Fruit fly (Drosophila melanogaster) whole organism, embryonic: ENCODE measurements around the gene ATPsyngamma.

Experiments used
- Adf1 ChIP-seq: fragments of 200-800 bp; sonication (Bioruptor generic); IDR thresholded peaks from 2 replicates; pipeline ENCODE4 v1.3.6; 2022; ENCODE audit warnings: missing biosample characterization, missing genetic modification characterization
- CG11695 ChIP-seq: fragments of 200-800 bp; sonication (Bioruptor generic); IDR thresholded peaks from 3 replicates; pipeline ENCODE4 v1.3.6; 2022; ENCODE audit warnings: missing biosample characterization, missing genetic modification characterization
- CG1233 ChIP-seq: fragments of 200-800 bp; sonication (Bioruptor generic); optimal IDR thresholded peaks from 4 replicates; lab custom pipeline; 2018; ENCODE audit warnings: missing biosample characterization, mild to moderate bottlenecking, missing genetic modification characterization
- CG14667 ChIP-seq: fragments of 200-800 bp; sonication (Bioruptor generic); IDR thresholded peaks from 2 replicates; pipeline ENCODE4 v1.3.6; 2022; ENCODE audit warnings: missing biosample characterization, missing genetic modification characterization
- CG14965 ChIP-seq: fragments of 200-800 bp; sonication (Bioruptor generic); optimal IDR thresholded peaks from 2 replicates; lab custom pipeline; 2016; ENCODE audit warnings: missing biosample characterization, missing genetic modification characterization, borderline replicate concordance
- CG16815 ChIP-seq: fragments of 200-800 bp; sonication (Bioruptor generic); optimal IDR thresholded peaks from 3 replicates; lab custom pipeline; 2017; ENCODE audit warnings: missing biosample characterization, mild to moderate bottlenecking, missing genetic modification characterization
- CG17385 ChIP-seq: fragments of 200-800 bp; sonication (Bioruptor generic); optimal IDR thresholded peaks from 3 replicates; lab custom pipeline; 2018; ENCODE audit warnings: missing biosample characterization, mild to moderate bottlenecking, missing genetic modification characterization
- CG2116 ChIP-seq: fragments of 200-800 bp; sonication (Bioruptor generic); optimal IDR thresholded peaks from 3 replicates; lab custom pipeline; 2018; ENCODE audit warnings: missing biosample characterization, mild to moderate bottlenecking, missing genetic modification characterization
- CG31441 ChIP-seq: fragments of 200-800 bp; sonication (Bioruptor generic); IDR thresholded peaks from 2 replicates; pipeline ENCODE4 v1.3.6; 2022; ENCODE audit warnings: missing biosample characterization, missing genetic modification characterization
- CG3281 ChIP-seq: fragments of 200-800 bp; sonication (Bioruptor generic); optimal IDR thresholded peaks from 3 replicates; lab custom pipeline; 2017; ENCODE audit warnings: missing biosample characterization, mild to moderate bottlenecking, missing genetic modification characterization
- CG34224 ChIP-seq: fragments of 200-800 bp; sonication (Bioruptor generic); IDR thresholded peaks from 3 replicates; pipeline ENCODE4 v1.3.6; 2022; ENCODE audit warnings: missing biosample characterization, missing genetic modification characterization; ENCODE audit not compliant: partially characterized antibody
- CG4360 ChIP-seq: fragments of 200-800 bp; sonication (Bioruptor generic); IDR thresholded peaks from 2 replicates; pipeline ENCODE4 v1.3.6; 2022; ENCODE audit warnings: missing biosample characterization, missing genetic modification characterization
- CG4820 ChIP-seq: fragments of 200-800 bp; sonication (Bioruptor generic); optimal IDR thresholded peaks from 3 replicates; lab custom pipeline; 2016; ENCODE audit warnings: missing biosample characterization, missing genetic modification characterization
- CG7963 ChIP-seq: fragments of 200-800 bp; sonication (Bioruptor generic); IDR thresholded peaks from 3 replicates; pipeline ENCODE4 v1.3.6; 2022; ENCODE audit warnings: missing biosample characterization, missing genetic modification characterization; ENCODE audit not compliant: partially characterized antibody
- CG8944 ChIP-seq: fragments of 200-800 bp; sonication (Bioruptor generic); optimal IDR thresholded peaks from 3 replicates; lab custom pipeline; 2016; ENCODE audit warnings: missing biosample characterization, missing genetic modification characterization
- D19B ChIP-seq: fragments of 200-800 bp; sonication (Bioruptor generic); optimal IDR thresholded peaks from 2 replicates; lab custom pipeline; 2017; ENCODE audit warnings: missing biosample characterization, mild to moderate bottlenecking, missing genetic modification characterization
- Deaf1 ChIP-seq: fragments of 200-800 bp; optimal IDR thresholded peaks from 3 replicates; lab custom pipeline; 2019; ENCODE audit warnings: missing biosample characterization, mild to moderate bottlenecking, missing genetic modification characterization, moderate library complexity
- E2f1 ChIP-seq: fragments of 200-800 bp; sonication (Bioruptor generic); IDR thresholded peaks from 2 replicates; pipeline ENCODE4 v1.3.6; 2022; ENCODE audit warnings: missing biosample characterization, missing genetic modification characterization
- ERR ChIP-seq: fragments of 200-800 bp; sonication (Bioruptor generic); optimal IDR thresholded peaks from 2 replicates; lab custom pipeline; 2016; ENCODE audit warnings: missing biosample characterization, missing genetic modification characterization
- Ets65A ChIP-seq: fragments of 200-800 bp; sonication (Bioruptor generic); peaks from one replicate; lab custom pipeline; 2016; ENCODE audit warnings: missing biosample characterization, missing genetic modification characterization
- HLHmδ ChIP-seq: fragments of 200-800 bp; sonication (Bioruptor generic); optimal IDR thresholded peaks from 2 replicates; lab custom pipeline; 2018; ENCODE audit warnings: missing biosample characterization, mild to moderate bottlenecking, missing genetic modification characterization, moderate library complexity
- Med ChIP-seq: fragments of 200-800 bp; sonication (Bioruptor generic); peaks from one replicate; lab custom pipeline; 2016; ENCODE audit warnings: missing biosample characterization, missing genetic modification characterization, mild to moderate bottlenecking, inconsistent platforms, moderate library complexity
- Oaz ChIP-seq: fragments of 200-800 bp; sonication (Bioruptor generic); IDR thresholded peaks from 2 replicates; pipeline ENCODE4 v1.3.6; 2022; ENCODE audit warnings: missing biosample characterization, missing genetic modification characterization
- Oli ChIP-seq: fragments of 200-800 bp; sonication (Bioruptor generic); optimal IDR thresholded peaks from 2 replicates; lab custom pipeline; 2018; ENCODE audit warnings: missing biosample characterization, mild to moderate bottlenecking, missing genetic modification characterization, moderate library complexity
- PHDP ChIP-seq: fragments of 200-800 bp; sonication (Bioruptor generic); optimal IDR thresholded peaks from 3 replicates; lab custom pipeline; 2018; ENCODE audit warnings: missing biosample characterization, mild to moderate bottlenecking, missing genetic modification characterization, moderate library complexity
- Ravus ChIP-seq: fragments of 200-800 bp; sonication (Bioruptor generic); IDR thresholded peaks from 2 replicates; pipeline ENCODE4 v1.3.6; 2022; ENCODE audit warnings: missing biosample characterization, missing genetic modification characterization
- amos ChIP-seq: fragments of 200-800 bp; sonication (Bioruptor generic); IDR thresholded peaks from 2 replicates; pipeline ENCODE4 v1.3.6; 2022; ENCODE audit warnings: missing biosample characterization, missing genetic modification characterization; ENCODE audit not compliant: partially characterized antibody
- ash1 ChIP-seq: fragments of 200-800 bp; sonication (Bioruptor generic); optimal IDR thresholded peaks from 2 replicates; lab custom pipeline; 2018; ENCODE audit warnings: missing biosample characterization, mild to moderate bottlenecking, missing genetic modification characterization
- az2 ChIP-seq: fragments of 200-800 bp; sonication (Bioruptor generic); optimal IDR thresholded peaks from 3 replicates; lab custom pipeline; 2016; ENCODE audit warnings: missing biosample characterization, missing genetic modification characterization
- bab2 ChIP-seq: fragments of 200-800 bp; sonication (Bioruptor generic); optimal IDR thresholded peaks from 2 replicates; lab custom pipeline; 2016; ENCODE audit warnings: missing biosample characterization, missing genetic modification characterization
- cad ChIP-seq: fragments of >200 bp; optimal IDR thresholded peaks from 2 replicates; lab custom pipeline; 2017; ENCODE audit warnings: missing biosample characterization, missing genetic modification characterization
- disco-r ChIP-seq: fragments of 200-800 bp; sonication (Bioruptor generic); optimal IDR thresholded peaks from 2 replicates; lab custom pipeline; 2016; ENCODE audit warnings: missing biosample characterization, missing genetic modification characterization
- exex ChIP-seq: fragments of 200-800 bp; sonication (Bioruptor generic); optimal IDR thresholded peaks from 4 replicates; lab custom pipeline; 2018; ENCODE audit warnings: missing biosample characterization, mild to moderate bottlenecking, missing genetic modification characterization, moderate library complexity
- kah ChIP-seq: fragments of 200-800 bp; sonication (Bioruptor generic); optimal IDR thresholded peaks from 2 replicates; lab custom pipeline; 2018; ENCODE audit warnings: missing biosample characterization, mild to moderate bottlenecking, missing genetic modification characterization
- kay ChIP-seq: fragments of 200-800 bp; sonication (Bioruptor generic); optimal IDR thresholded peaks from 2 replicates; lab custom pipeline; 2016; ENCODE audit warnings: missing biosample characterization, missing genetic modification characterization
- nom ChIP-seq: fragments of 200-800 bp; sonication (Bioruptor generic); optimal IDR thresholded peaks from 2 replicates; lab custom pipeline; 2017; ENCODE audit warnings: missing biosample characterization, missing genetic modification characterization, mild to moderate bottlenecking, moderate library complexity, missing genetic modification reagents
- oc ChIP-seq: fragments of 200-800 bp; sonication (Bioruptor generic); optimal IDR thresholded peaks from 2 replicates; lab custom pipeline; 2018; ENCODE audit warnings: missing biosample characterization, mild to moderate bottlenecking, missing genetic modification characterization, moderate library complexity
- pan ChIP-seq, 4 experiments: fragments of >200 bp in 3 of 4; fragments of 200-800 bp in 1 of 4; sonication (Bioruptor generic) in 1 of 4; optimal IDR thresholded peaks in 3 of 4; IDR thresholded peaks in 1 of 4; 2 replicates each; pipeline versions ENCODE4 v1.3.6 to Lab custom; 2017 to 2022; ENCODE audit warnings: missing biosample characterization in 2 of 4, missing genetic modification characterization in 2 of 4, mixed read lengths in 1 of 4
- pzg ChIP-seq: fragments of 200-800 bp; sonication (Bioruptor generic); optimal IDR thresholded peaks from 3 replicates; lab custom pipeline; 2018; ENCODE audit warnings: missing biosample characterization, mild to moderate bottlenecking, missing genetic modification characterization, moderate library complexity
- row ChIP-seq: fragments of 200-800 bp; sonication (Bioruptor generic); IDR thresholded peaks from 3 replicates; pipeline ENCODE4 v1.3.6; 2022; ENCODE audit warnings: missing biosample characterization, missing genetic modification characterization
- sens ChIP-seq: fragments of 200-800 bp; sonication (Bioruptor generic); peaks from one replicate; lab custom pipeline; 2016; ENCODE audit warnings: missing biosample characterization, missing genetic modification characterization
- ssp ChIP-seq: fragments of 200-800 bp; sonication (Bioruptor generic); IDR thresholded peaks from 2 replicates; pipeline ENCODE4 v1.3.6; 2022; ENCODE audit warnings: missing biosample characterization, missing genetic modification characterization
- tll ChIP-seq, 2 experiments: fragments of 200-800 bp in 1 of 2; fragments of >200 bp in 1 of 2; sonication (Bioruptor generic) in 1 of 2; optimal IDR thresholded peaks; 2 replicates each; lab custom pipeline; 2017 to 2019; ENCODE audit warnings: missing biosample characterization in 2 of 2, missing genetic modification characterization in 2 of 2, mild to moderate bottlenecking in 1 of 2, moderate library complexity in 1 of 2
- tx ChIP-seq: fragments of 200-800 bp; sonication (Bioruptor generic); optimal IDR thresholded peaks from 2 replicates; lab custom pipeline; 2016; ENCODE audit warnings: missing biosample characterization, missing genetic modification characterization
- unc-4 ChIP-seq: fragments of 200-800 bp; sonication (Bioruptor generic); IDR thresholded peaks from 2 replicates; pipeline ENCODE4 v1.3.6; 2022; ENCODE audit warnings: missing biosample characterization, missing genetic modification characterization; ENCODE audit not compliant: partially characterized antibody
- vnd ChIP-seq: fragments of 200-800 bp; sonication (Bioruptor generic); IDR thresholded peaks from 3 replicates; pipeline ENCODE4 v1.3.6; 2022; ENCODE audit warnings: missing biosample characterization, missing genetic modification characterization; ENCODE audit not compliant: partially characterized antibody
- z ChIP-seq: fragments of 200-800 bp; sonication (Bioruptor generic); IDR thresholded peaks from 3 replicates; pipeline ENCODE4 v1.3.6; 2022; ENCODE audit warnings: missing biosample characterization, missing genetic modification characterization
- zen ChIP-seq: fragments of 200-800 bp; sonication (Bioruptor generic); optimal IDR thresholded peaks from 3 replicates; lab custom pipeline; 2018; ENCODE audit warnings: missing biosample characterization, mild to moderate bottlenecking, missing genetic modification characterization, moderate library complexity

Gene ATPsyngamma

DNA sequence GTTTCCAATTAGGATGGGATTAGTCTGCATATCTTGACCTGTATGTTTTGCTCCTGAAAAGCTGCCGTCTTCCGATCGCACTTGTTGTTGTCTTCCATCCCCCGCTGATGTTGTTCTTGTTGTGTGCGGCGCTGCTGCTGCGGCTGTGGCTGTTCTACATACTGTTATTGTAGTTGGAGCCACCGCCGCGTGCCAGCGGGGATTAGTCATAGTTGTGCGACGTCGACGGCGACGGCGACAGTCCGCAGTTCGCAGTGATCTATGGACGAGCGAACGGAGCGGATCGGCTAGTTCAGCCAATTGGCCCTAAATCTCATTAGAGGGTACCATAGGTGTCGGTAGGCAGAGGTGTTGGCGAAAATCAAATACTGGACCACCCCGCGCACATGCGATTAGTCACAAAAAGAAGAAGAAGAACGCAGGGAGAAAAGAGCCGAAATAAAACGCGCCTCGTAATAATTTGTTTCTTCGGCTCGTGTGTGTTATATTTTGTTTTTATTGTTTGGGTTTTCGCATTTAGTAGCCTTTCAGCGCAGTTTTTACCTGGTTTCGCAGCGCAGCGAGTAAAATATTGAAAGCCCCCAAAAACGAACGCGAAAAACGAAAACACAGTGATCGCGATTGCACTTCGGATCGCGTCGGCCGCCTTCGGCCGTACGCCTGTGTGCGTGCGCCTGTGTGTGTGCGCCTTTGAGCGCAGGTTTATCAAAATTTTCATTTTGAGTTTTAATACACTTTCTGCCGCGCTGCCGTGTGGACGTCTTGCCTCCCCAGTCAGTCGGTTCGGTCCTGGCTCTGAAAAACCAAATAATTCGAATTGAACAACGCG lies 16.5 kb upstream of the ATPsyngamma start, which contains the start of gene kay (continued):
- TF ChIP-seq pan (optimal IDR thresholded peaks at IDR 0.05; lab: Kevin White, UChicago) (no peak), pan (GFP tag; optimal IDR thresholded peaks at IDR 0.05 in 1 of 2, IDR thresholded peaks at IDR 0.05 in 1 of 2) (peak in 1 of 2 experiments; percentile 36), CG4360 (peak; percentile 17; the same call in 1 of the 2 replicates), CG11695 (no peak), Adf1 (GFP tag; lab: Robert Waterston, UW) (peak; percentile 70), Med (peak; percentile 38), D19B (peak; percentile 71), CG8944 (GFP tag; lab: Kevin White, UChicago) (no peak), z (peak; percentile 56; the same call in 1 of the 3 replicates), unc-4 (GFP tag; lab: Robert Waterston, UW) (no peak), CG3281 (GFP tag; lab: Kevin White, UChicago) (no peak), CG16815 (GFP tag; lab: Kevin White, UChicago) (no peak), vnd (0 out of 3 replicates have a peak, but pooled peaks have one; percentile 6), PHDP (tag; lab: Kevin White, UChicago) (no peak), Ets65A (GFP tag; lab: Kevin White, UChicago) (peak; percentile 13), pzg (GFP tag; lab: Kevin White, UChicago) (no peak), row (GFP tag; lab: Robert Waterston, UW) (peak; percentile 26; the same call in 1 of the 3 replicates), CG1233 (GFP tag; lab: Kevin White, UChicago) (no peak), CG14965 (GFP tag; lab: Kevin White, UChicago) (no peak), Oaz (GFP tag; lab: Robert Waterston, UW) (0 out of 2 replicates have a peak, but pooled peaks have one; percentile 24), CG34224 (0 out of 3 replicates have a peak, but pooled peaks have one; percentile 25), az2 (no peak), Deaf1 (tag; lab: Kevin White, UChicago) (peak; percentile 96), Ravus (GFP tag; lab: Robert Waterston, UW) (no peak), ssp (no peak), sens (GFP tag; lab: Kevin White, UChicago) (peak; percentile 29), nom (GFP tag; lab: Kevin White, UChicago) (peak; percentile 13), bab2 (GFP tag; lab: Kevin White, UChicago) (no peak), kah (GFP tag; lab: Kevin White, UChicago) (no peak), CG2116 (GFP tag; lab: Kevin White, UChicago) (no peak), ERR (no peak), tx (GFP tag; lab: Kevin White, UChicago) (no peak), ash1 (GFP tag; lab: Kevin White, UChicago) (no peak), cad (peak; percentile 18), Oli (no peak), exex (tag; lab: Kevin White, UChicago) (no peak), CG4820 (GFP tag; lab: Kevin White, UChicago) (no peak), CG14667 (no peak), tll (GFP tag; optimal IDR thresholded peaks at IDR 0.05; lab: Kevin White, UChicago) (no peak), CG17385 (GFP tag; lab: Kevin White, UChicago) (peak; percentile 59), E2f1 (GFP tag; lab: Robert Waterston, UW) (no peak), amos (0 out of 2 replicates have a peak, but pooled peaks have one; percentile 10), zen (tag; lab: Kevin White, UChicago) (peak; percentile 25), oc (tag; lab: Kevin White, UChicago) (no peak), CG7963 (GFP tag; lab: Robert Waterston, UW) (no peak), HLHmδ (GFP tag; lab: Kevin White, UChicago) (no peak), kay (GFP tag; lab: Kevin White, UChicago) (peak; percentile 69), disco-r (no peak), CG31441 (no peak)
